Worm (Caenorhabditis elegans) whole organism, midembryonic: ENCODE data around the gene Y39A1A.17.

ENCODE experiments used
- T22C8.4 ChIP-seq: fragments of 200-800 bp; sonication (Bioruptor generic); IDR thresholded peaks from 2 replicates; pipeline ENCODE4 v1.3.6; 2022; ENCODE audit warnings: missing genetic modification characterization, missing compliant biosample characterization
- flt-1 ChIP-seq: fragments of 200-800 bp; sonication (Bioruptor generic); IDR thresholded peaks from 2 replicates; pipeline ENCODE4 v1.3.6; 2022; ENCODE audit warnings: missing genetic modification characterization, missing compliant biosample characterization
- klf-2 ChIP-seq: fragments of 200-800 bp; sonication (Bioruptor generic); conservative IDR thresholded peaks from 2 replicates; pipeline ENCODE4 v1.3.6; 2022; ENCODE audit warnings: missing genetic modification reagents, missing genetic modification characterization, missing compliant biosample characterization
- ref-1 ChIP-seq: fragments of 200-800 bp; sonication (Bioruptor generic); conservative IDR thresholded peaks from 2 replicates; pipeline ENCODE4 v1.3.6; 2022; ENCODE audit warnings: missing genetic modification reagents, missing genetic modification characterization, missing compliant biosample characterization
- tab-1 ChIP-seq: fragments of 200-800 bp; sonication (Bioruptor generic); IDR thresholded peaks from 2 replicates; pipeline ENCODE4 v1.3.6; 2022; ENCODE audit warnings: missing genetic modification characterization, missing compliant biosample characterization
- ztf-29 ChIP-seq: fragments of 200-800 bp; sonication (Bioruptor generic); IDR thresholded peaks from 2 replicates; pipeline ENCODE4 v1.3.6; 2022; ENCODE audit warnings: missing genetic modification reagents, missing genetic modification characterization, missing compliant biosample characterization

DNA sequence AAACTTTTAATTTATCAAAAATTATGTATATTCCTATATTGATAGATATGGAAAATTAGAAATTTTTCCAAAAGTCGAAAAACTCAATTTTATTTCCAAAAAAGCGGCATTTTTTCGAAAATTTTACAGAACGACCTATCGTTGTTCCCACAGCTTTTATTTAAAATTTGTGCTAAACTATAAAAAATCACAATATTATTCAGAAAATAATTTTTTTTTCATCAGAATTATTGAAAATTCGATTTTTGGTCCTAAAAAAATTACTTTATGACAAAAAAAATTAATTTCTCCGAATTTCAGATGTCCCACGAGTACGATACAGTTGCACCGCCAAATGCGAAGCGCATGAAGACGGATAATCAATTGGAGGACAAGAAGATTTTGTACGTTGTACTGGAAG, 41.7 kb downstream of the Y39A1A.17 start, which contains the start of gene emg-1:
- no peak for TF ChIP-seq T22C8.4
- no peak for TF ChIP-seq klf-2 (GFP tag; lab: Robert Waterston, UW)
- TF ChIP-seq flt-1 (GFP tag; lab: Robert Waterston, UW): no peak
- TF ChIP-seq ref-1 (GFP tag; lab: Robert Waterston, UW): no peak
- TF ChIP-seq ztf-29 (GFP tag; lab: Robert Waterston, UW): no peak
- TF ChIP-seq tab-1 (GFP tag; lab: Robert Waterston, UW): no peak
